Fruit fly (Drosophila melanogaster) whole organism, wandering third instar larva: Measurements from ENCODE around the gene Stat92E.

Source experiments
- CrebA ChIP-seq: fragments of 200-800 bp; sonication (Bioruptor generic); optimal IDR thresholded peaks from 2 replicates; lab custom pipeline; 2016; ENCODE audit warnings: missing biosample characterization, mild to moderate bottlenecking, missing genetic modification characterization, borderline replicate concordance
- GATAd ChIP-seq: sonication (Bioruptor generic); optimal IDR thresholded peaks from 2 replicates; lab custom pipeline; 2016; ENCODE audit warnings: missing biosample characterization, missing genetic modification characterization
- Hnf4 ChIP-seq: fragments of 200-800 bp; sonication (Bioruptor generic); optimal IDR thresholded peaks from 2 replicates; lab custom pipeline; 2016; ENCODE audit warnings: missing biosample characterization, mild to moderate bottlenecking, missing genetic modification characterization
- Hr78 ChIP-seq: fragments of >200 bp; optimal IDR thresholded peaks from 2 replicates; lab custom pipeline; 2017; ENCODE audit warnings: missing biosample characterization, missing genetic modification characterization
- Hr83 ChIP-seq: fragments of 200-300 bp; sonication (Bioruptor generic); optimal IDR thresholded peaks from 2 replicates; lab custom pipeline; 2016; ENCODE audit warnings: missing biosample characterization, mild to moderate bottlenecking, missing genetic modification characterization, moderate library complexity; ENCODE audit not compliant: poor library complexity, severe bottlenecking
- Myc ChIP-seq: fragments of >200 bp; optimal IDR thresholded peaks from 2 replicates; lab custom pipeline; 2017
- br ChIP-seq: fragments of 200-800 bp; sonication (Bioruptor generic); optimal IDR thresholded peaks from 2 replicates; lab custom pipeline; 2016; ENCODE audit warnings: missing biosample characterization, missing genetic modification characterization
- dl ChIP-seq, 2 experiments: fragments of 175-275, 200-275 bp in 1 of 2; fragments of 200-275 bp in 1 of 2; sonication (Bioruptor generic); optimal IDR thresholded peaks; lab custom pipeline; 2018; ENCODE audit warnings: mild to moderate bottlenecking in 2 of 2, missing biosample characterization in 2 of 2, missing genetic modification characterization in 2 of 2, moderate library complexity in 2 of 2; ENCODE audit not compliant: partially characterized antibody in 2 of 2, insufficient read depth in 1 of 2
- dmrt93B ChIP-seq: fragments of 200-800 bp; sonication (Bioruptor generic); optimal IDR thresholded peaks from 2 replicates; lab custom pipeline; 2018; ENCODE audit warnings: missing biosample characterization, mild to moderate bottlenecking, missing genetic modification characterization
- ey ChIP-seq: fragments of 200-800 bp; sonication (Bioruptor generic); optimal IDR thresholded peaks from 2 replicates; lab custom pipeline; 2016; ENCODE audit warnings: missing biosample characterization, missing genetic modification characterization
- foxo ChIP-seq, 2 experiments: fragments of 200-800 bp; sonication (Bioruptor generic); optimal IDR thresholded peaks; 2 replicates in 1 of 2; 3 replicates in 1 of 2; lab custom pipeline; 2016 to 2017; ENCODE audit warnings: missing biosample characterization in 2 of 2, missing genetic modification characterization in 2 of 2
- h ChIP-seq: fragments of 200-800 bp; sonication (Bioruptor generic); optimal IDR thresholded peaks from 3 replicates; lab custom pipeline; 2016; ENCODE audit warnings: missing biosample characterization, mild to moderate bottlenecking, missing genetic modification characterization
- lola ChIP-seq: fragments of >200 bp; optimal IDR thresholded peaks from 2 replicates; lab custom pipeline; 2017; ENCODE audit warnings: missing biosample characterization, missing genetic modification characterization
- pan ChIP-seq: fragments of >200 bp; optimal IDR thresholded peaks from 2 replicates; lab custom pipeline; 2017
- psq ChIP-seq: fragments of 200-800 bp; sonication (Bioruptor generic); optimal IDR thresholded peaks from 3 replicates; lab custom pipeline; 2017; ENCODE audit warnings: missing biosample characterization, mild to moderate bottlenecking, missing genetic modification characterization, moderate library complexity
- rgr ChIP-seq: fragments of 200-800 bp; sonication (Bioruptor generic); optimal IDR thresholded peaks from 3 replicates; lab custom pipeline; 2016; ENCODE audit warnings: missing biosample characterization, mild to moderate bottlenecking, missing genetic modification characterization
- sage ChIP-seq: fragments of 200-800 bp; sonication (Bioruptor generic); optimal IDR thresholded peaks from 2 replicates; lab custom pipeline; 2016; ENCODE audit warnings: missing biosample characterization, mild to moderate bottlenecking, missing genetic modification characterization
- usp ChIP-seq: fragments of >200 bp; optimal IDR thresholded peaks from 2 replicates; lab custom pipeline; 2017; ENCODE audit warnings: missing biosample characterization, missing genetic modification characterization
- woc ChIP-seq: sonication (Bioruptor generic); optimal IDR thresholded peaks from 2 replicates; lab custom pipeline; 2016; ENCODE audit warnings: missing biosample characterization, mild to moderate bottlenecking, missing genetic modification characterization

Stat92E gene

DNA sequence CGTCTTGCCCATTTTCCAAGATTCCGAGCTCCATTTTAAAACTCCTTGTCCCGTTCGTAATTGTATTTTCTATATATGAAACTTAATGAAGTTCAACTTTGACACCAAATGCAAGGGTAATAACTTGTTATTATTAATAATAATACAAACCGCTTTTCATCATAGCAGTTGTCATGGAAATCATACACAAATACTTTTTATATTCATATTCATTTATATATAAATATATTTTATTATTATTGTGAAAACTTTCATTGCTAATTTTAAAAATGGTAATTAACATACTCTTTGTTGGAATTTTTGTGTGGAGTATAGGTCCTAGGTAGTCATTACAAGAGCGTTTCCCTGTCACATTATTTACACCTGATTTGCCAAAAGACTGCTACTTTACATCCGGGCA lies 50.2 kb downstream of the Stat92E start, which contains the start of gene CG46441:
Gene CG46441 (minus strand): TSS at position 101 of the 400 bp plus-strand sequence.
- TF ChIP-seq rgr (GFP tag; lab: Kevin White, UChicago) (no peak), Hnf4 (GFP tag; lab: Kevin White, UChicago) (no peak), h (GFP tag; lab: Kevin White, UChicago) (no peak), br (GFP tag; lab: Kevin White, UChicago) (no peak), foxo (GFP tag; optimal IDR thresholded peaks at IDR 0.05; lab: Kevin White, UChicago) (no peak), woc (GFP tag; lab: Kevin White, UChicago) (no peak), Myc (lab: Kevin White, UChicago) (no peak), usp (GFP tag; lab: Kevin White, UChicago) (no peak), lola (GFP tag; lab: Kevin White, UChicago) (no peak), sage (no peak), dmrt93B (GFP tag; lab: Kevin White, UChicago) (no peak), ey (GFP tag; lab: Kevin White, UChicago) (no peak), psq (GFP tag; lab: Kevin White, UChicago) (no peak), pan (lab: Kevin White, UChicago) (no peak), Hr83 (GFP tag; lab: Kevin White, UChicago) (no peak), GATAd (GFP tag; lab: Kevin White, UChicago) (no peak), CrebA (no peak)
- TF ChIP-seq, all 38 proteins: peak for 0

DNA sequence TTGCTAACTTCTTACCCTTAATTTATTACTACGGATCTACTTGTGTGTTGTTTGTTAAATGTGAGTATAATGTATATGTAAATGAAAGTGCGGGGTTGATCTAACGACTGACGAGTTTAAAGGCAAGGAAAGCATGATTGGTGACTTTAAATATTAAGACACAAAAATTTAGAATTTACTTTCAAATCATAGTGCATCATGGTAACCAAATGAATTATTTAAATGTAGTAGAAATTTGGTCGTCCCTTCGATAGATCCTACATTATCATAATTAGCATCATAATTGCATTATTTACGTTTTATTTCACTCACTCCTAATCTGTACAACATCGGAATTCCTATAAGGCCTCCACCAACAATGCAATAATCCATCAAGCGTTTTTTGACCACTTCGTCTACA lies 50.8 kb downstream of the Stat92E start, which contains the start of gene Dic2:
Gene Dic2 (minus strand): TSS at position 101 of the 400 bp plus-strand sequence.
- TF ChIP-seq dl (GFP tag; optimal IDR thresholded peaks at IDR 0.05; lab: Kevin White, UChicago; ENCODE audit: insufficient read depth in 1 of 2, partially characterized antibody in 2 of 2) (no peak), Hr78 (GFP tag; lab: Kevin White, UChicago) (no peak), Hnf4 (GFP tag; lab: Kevin White, UChicago) (no peak)
